Worm (Caenorhabditis elegans): ENCODE measurements around the gene elt-3.

DNA sequence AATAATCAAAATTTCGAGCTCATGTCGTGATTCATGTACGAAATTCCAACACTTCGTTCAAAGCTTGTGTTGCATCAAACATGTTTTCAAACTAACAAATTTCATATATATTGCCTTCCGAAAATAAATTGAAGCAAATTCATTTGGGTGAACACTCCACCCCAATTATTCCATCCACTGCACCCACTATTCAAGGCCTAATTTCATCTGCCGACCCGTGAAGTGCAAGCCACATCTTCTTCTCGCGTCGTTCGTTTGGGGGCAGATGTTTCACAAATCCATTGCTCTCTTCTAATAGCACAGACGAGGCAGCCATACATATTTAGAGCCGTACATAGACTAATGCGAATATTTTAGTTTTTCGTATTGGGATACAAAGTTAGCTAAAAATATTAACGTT is 9.5 kb downstream of the elt-3 start:
- no peak for TF ChIP-seq tab-1 (GFP tag; IDR thresholded peaks at IDR 0.05)
- no peak for TF ChIP-seq flt-1 (GFP tag; IDR thresholded peaks at IDR 0.05)
- TF ChIP-seq ztf-29 (GFP tag; IDR thresholded peaks at IDR 0.05) = no peak
- TF ChIP-seq T22C8.4 (GFP tag; IDR thresholded peaks at IDR 0.05) = no peak
- no peak for TF ChIP-seq cog-1 (tag; optimal IDR thresholded peaks at IDR 0.05)
- no peak for TF ChIP-seq ref-1 (GFP tag; conservative IDR thresholded peaks at IDR 0.05)
